Fruit fly (Drosophila melanogaster) whole organism, embryonic: ENCODE measurements around the gene CG5050.
A peak's percentile ranks its signal among the peaks of the same experiment; 100 is the strongest.

ENCODE experiments used
- BEAF-32 ChIP-seq: fragments of 200-800 bp; sonication (Bioruptor generic); optimal IDR thresholded peaks from 3 replicates; lab custom pipeline; 2017; ENCODE audit warnings: missing biosample characterization, missing genetic modification characterization, mild to moderate bottlenecking, moderate library complexity, missing genetic modification reagents
- Bgb ChIP-seq: fragments of 200-800 bp; sonication (Bioruptor generic); IDR thresholded peaks from 2 replicates; pipeline ENCODE4 v1.3.6; 2022; ENCODE audit warnings: missing biosample characterization, missing genetic modification characterization; ENCODE audit not compliant: partially characterized antibody
- CG10267 ChIP-seq: fragments of 200-800 bp; sonication (Bioruptor generic); optimal IDR thresholded peaks from 2 replicates; lab custom pipeline; 2018; ENCODE audit warnings: missing biosample characterization, mild to moderate bottlenecking, missing genetic modification characterization, moderate library complexity
- CG12219 ChIP-seq: fragments of 200-800 bp; sonication (Bioruptor generic); optimal IDR thresholded peaks from 3 replicates; lab custom pipeline; 2018; ENCODE audit warnings: missing biosample characterization, mild to moderate bottlenecking, missing genetic modification characterization
- CG12391 ChIP-seq: fragments of 200-800 bp; sonication (Bioruptor generic); optimal IDR thresholded peaks from 3 replicates; lab custom pipeline; 2018; ENCODE audit warnings: missing biosample characterization, mild to moderate bottlenecking, missing genetic modification characterization, moderate library complexity
- CG13287 ChIP-seq: fragments of 200-800 bp; sonication (Bioruptor generic); IDR thresholded peaks from 2 replicates; pipeline ENCODE4 v1.3.6; 2022; ENCODE audit warnings: missing biosample characterization, missing genetic modification characterization; ENCODE audit not compliant: partially characterized antibody
- CG13296 ChIP-seq: fragments of 200-800 bp; sonication (Bioruptor generic); optimal IDR thresholded peaks from 3 replicates; lab custom pipeline; 2018; ENCODE audit warnings: missing biosample characterization, mild to moderate bottlenecking, missing genetic modification characterization
- CG13424 ChIP-seq: fragments of 200-800 bp; sonication (Bioruptor generic); optimal IDR thresholded peaks from 2 replicates; lab custom pipeline; 2019; ENCODE audit warnings: missing biosample characterization, mild to moderate bottlenecking, missing genetic modification characterization, moderate library complexity
- CG1602 ChIP-seq: fragments of 200-800 bp; sonication (Bioruptor generic); optimal IDR thresholded peaks from 3 replicates; lab custom pipeline; 2016; ENCODE audit warnings: missing biosample characterization, missing genetic modification characterization
- CG16779 ChIP-seq: fragments of 200-800 bp; sonication (Bioruptor generic); IDR thresholded peaks from 2 replicates; pipeline ENCODE4 v1.3.6; 2022; ENCODE audit warnings: missing biosample characterization, missing genetic modification characterization
- CG16813 ChIP-seq: fragments of 200-800 bp; sonication (Bioruptor generic); IDR thresholded peaks from 3 replicates; pipeline ENCODE4 v1.3.6; 2022; ENCODE audit warnings: missing biosample characterization, missing genetic modification characterization; ENCODE audit not compliant: partially characterized antibody
- CG17385 ChIP-seq: fragments of 200-800 bp; sonication (Bioruptor generic); optimal IDR thresholded peaks from 3 replicates; lab custom pipeline; 2018; ENCODE audit warnings: missing biosample characterization, mild to moderate bottlenecking, missing genetic modification characterization
- CG18262 ChIP-seq: fragments of 200-800 bp; optimal IDR thresholded peaks from 3 replicates; lab custom pipeline; 2019; ENCODE audit warnings: missing biosample characterization, mild to moderate bottlenecking, missing genetic modification characterization, moderate library complexity
- CG2199 ChIP-seq: fragments of 200-800 bp; sonication (Bioruptor generic); IDR thresholded peaks from 3 replicates; pipeline ENCODE4 v1.3.6; 2022; ENCODE audit warnings: missing biosample characterization, missing genetic modification characterization
- CG3995 ChIP-seq: fragments of 200-800 bp; sonication (Bioruptor generic); optimal IDR thresholded peaks from 3 replicates; lab custom pipeline; 2016; ENCODE audit warnings: missing biosample characterization, missing genetic modification characterization
- CG4360 ChIP-seq: fragments of 200-800 bp; sonication (Bioruptor generic); IDR thresholded peaks from 2 replicates; pipeline ENCODE4 v1.3.6; 2022; ENCODE audit warnings: missing biosample characterization, missing genetic modification characterization
- CG7745 ChIP-seq: fragments of 200-800 bp; sonication (Bioruptor generic); optimal IDR thresholded peaks from 2 replicates; lab custom pipeline; 2018; ENCODE audit warnings: missing biosample characterization, mild to moderate bottlenecking, missing genetic modification characterization, moderate library complexity
- CG7839 ChIP-seq: fragments of 200-800 bp; sonication (Bioruptor generic); optimal IDR thresholded peaks from 3 replicates; lab custom pipeline; 2018; ENCODE audit warnings: missing biosample characterization, mild to moderate bottlenecking, missing genetic modification characterization, moderate library complexity
- CG8290 ChIP-seq, 3 experiments: fragments of 200-800 bp; sonication (Bioruptor generic); optimal IDR thresholded peaks; 2 replicates each; lab custom pipeline; 2016 to 2019; ENCODE audit warnings: missing biosample characterization in 3 of 3, missing genetic modification characterization in 3 of 3, mild to moderate bottlenecking in 2 of 3, moderate library complexity in 1 of 3
- CG8765 ChIP-seq: fragments of 200-800 bp; sonication (Bioruptor generic); IDR thresholded peaks from 2 replicates; pipeline ENCODE4 v1.3.6; 2022; ENCODE audit warnings: missing biosample characterization, missing genetic modification characterization
- D ChIP-seq, 2 experiments: fragments of 200-800 bp in 1 of 2; fragments of >200 bp in 1 of 2; sonication (Bioruptor generic) in 1 of 2; optimal IDR thresholded peaks; 2 replicates in 1 of 2; 3 replicates in 1 of 2; lab custom pipeline; 2017; ENCODE audit warnings: mild to moderate bottlenecking in 1 of 2, missing biosample characterization in 1 of 2, missing genetic modification characterization in 1 of 2, missing genetic modification reagents in 1 of 2
- Gsc ChIP-seq: fragments of 200-800 bp; sonication (Bioruptor generic); IDR thresholded peaks from 2 replicates; pipeline ENCODE4 v1.3.6; 2022; ENCODE audit warnings: missing biosample characterization, missing genetic modification characterization
- Hr3 ChIP-seq: fragments of 200-800 bp; sonication (Bioruptor generic); optimal IDR thresholded peaks from 3 replicates; lab custom pipeline; 2016; ENCODE audit warnings: missing biosample characterization, missing genetic modification characterization
- Lhr ChIP-seq: fragments of 200-800 bp; sonication (Bioruptor generic); optimal IDR thresholded peaks from 3 replicates; lab custom pipeline; 2017; ENCODE audit warnings: mild to moderate bottlenecking, missing biosample characterization, missing genetic modification reagents, missing genetic modification characterization
- MBD-R2 ChIP-seq: fragments of 200-800 bp; sonication (Bioruptor generic); IDR thresholded peaks from 2 replicates; pipeline ENCODE4 v1.3.6; 2022; ENCODE audit warnings: missing biosample characterization, missing genetic modification characterization
- Med ChIP-seq: fragments of 200-800 bp; sonication (Bioruptor generic); peaks from one replicate; lab custom pipeline; 2016; ENCODE audit warnings: missing biosample characterization, missing genetic modification characterization, mild to moderate bottlenecking, inconsistent platforms, moderate library complexity
- Opbp ChIP-seq: fragments of 200-800 bp; sonication (Bioruptor generic); IDR thresholded peaks from 3 replicates; pipeline ENCODE4 v1.3.6; 2022; ENCODE audit warnings: missing biosample characterization, missing genetic modification characterization; ENCODE audit not compliant: partially characterized antibody
- Sry-δ ChIP-seq: fragments of 200-800 bp; sonication (Bioruptor generic); optimal IDR thresholded peaks from 2 replicates; lab custom pipeline; 2016; ENCODE audit warnings: missing biosample characterization, missing genetic modification characterization
- Tbp ChIP-seq: fragments of >200 bp; optimal IDR thresholded peaks from 2 replicates; lab custom pipeline; 2018; ENCODE audit warnings: missing biosample characterization, missing genetic modification characterization
- Trl ChIP-seq, 3 experiments: fragments of >200 bp in 2 of 3; fragments of 200-800 bp in 1 of 3; sonication (Bioruptor generic) in 1 of 3; optimal IDR thresholded peaks; 2 replicates in 1 of 3; 3 replicates in 2 of 3; lab custom pipeline; 2016 to 2017; ENCODE audit warnings: missing biosample characterization in 1 of 3, missing genetic modification characterization in 1 of 3
- ab ChIP-seq: fragments of 200-800 bp; sonication (Bioruptor generic); optimal IDR thresholded peaks from 2 replicates; lab custom pipeline; 2016; ENCODE audit warnings: missing biosample characterization, missing genetic modification characterization
- amos ChIP-seq: fragments of 200-800 bp; sonication (Bioruptor generic); IDR thresholded peaks from 2 replicates; pipeline ENCODE4 v1.3.6; 2022; ENCODE audit warnings: missing biosample characterization, missing genetic modification characterization; ENCODE audit not compliant: partially characterized antibody
- bsh ChIP-seq, 2 experiments: fragments of 200-800 bp; sonication (Bioruptor generic); optimal IDR thresholded peaks; 2 replicates each; lab custom pipeline; 2017 to 2018; ENCODE audit warnings: mild to moderate bottlenecking in 2 of 2, missing biosample characterization in 2 of 2, missing genetic modification characterization in 2 of 2, moderate library complexity in 1 of 2
- caup ChIP-seq: fragments of 200-800 bp; sonication (Bioruptor generic); optimal IDR thresholded peaks from 3 replicates; lab custom pipeline; 2017; ENCODE audit warnings: missing biosample characterization, mild to moderate bottlenecking, missing genetic modification characterization, moderate library complexity; ENCODE audit not compliant: severe bottlenecking
- dmrt99B ChIP-seq: fragments of 200-800 bp; sonication (Bioruptor generic); optimal IDR thresholded peaks from 2 replicates; lab custom pipeline; 2018; ENCODE audit warnings: missing biosample characterization, mild to moderate bottlenecking, missing genetic modification characterization, moderate library complexity
- emc ChIP-seq: fragments of 200-800 bp; sonication (Bioruptor generic); optimal IDR thresholded peaks from 2 replicates; lab custom pipeline; 2016; ENCODE audit warnings: missing biosample characterization, missing genetic modification characterization
- gfzf ChIP-seq: fragments of 200-800 bp; sonication (Bioruptor generic); optimal IDR thresholded peaks from 2 replicates; lab custom pipeline; 2016; ENCODE audit warnings: missing biosample characterization, mild to moderate bottlenecking, missing genetic modification characterization, moderate library complexity
- hth ChIP-seq: fragments of >200 bp; optimal IDR thresholded peaks from 2 replicates; lab custom pipeline; 2017; ENCODE audit warnings: inconsistent platforms
- lmd ChIP-seq: fragments of 200-800 bp; sonication (Bioruptor generic); IDR thresholded peaks from 2 replicates; pipeline ENCODE4 v1.3.6; 2022; ENCODE audit warnings: missing biosample characterization, missing genetic modification characterization
- odd ChIP-seq: fragments of 200-800 bp; sonication (Bioruptor generic); optimal IDR thresholded peaks from 2 replicates; lab custom pipeline; 2017; ENCODE audit warnings: missing biosample characterization, mild to moderate bottlenecking, missing genetic modification characterization
- pzg ChIP-seq: fragments of 200-800 bp; sonication (Bioruptor generic); optimal IDR thresholded peaks from 3 replicates; lab custom pipeline; 2018; ENCODE audit warnings: missing biosample characterization, mild to moderate bottlenecking, missing genetic modification characterization, moderate library complexity
- ro ChIP-seq: fragments of 200-800 bp; sonication (Bioruptor generic); IDR thresholded peaks from 2 replicates; pipeline ENCODE4 v1.3.6; 2022; ENCODE audit warnings: missing biosample characterization, missing genetic modification characterization
- scrt ChIP-seq: fragments of 200-800 bp; sonication (Bioruptor generic); optimal IDR thresholded peaks from 2 replicates; lab custom pipeline; 2018; ENCODE audit warnings: missing biosample characterization, mild to moderate bottlenecking, missing genetic modification characterization, moderate library complexity
- stc ChIP-seq: fragments of 200-800 bp; sonication (Bioruptor generic); IDR thresholded peaks from 2 replicates; pipeline ENCODE4 v1.3.6; 2022; ENCODE audit warnings: missing biosample characterization, missing genetic modification characterization
- zen2 ChIP-seq: fragments of 200-800 bp; sonication (Bioruptor generic); IDR thresholded peaks from 3 replicates; pipeline ENCODE4 v1.3.6; 2022; ENCODE audit warnings: missing biosample characterization, missing genetic modification characterization; ENCODE audit not compliant: partially characterized antibody

Gene CG5050

DNA sequence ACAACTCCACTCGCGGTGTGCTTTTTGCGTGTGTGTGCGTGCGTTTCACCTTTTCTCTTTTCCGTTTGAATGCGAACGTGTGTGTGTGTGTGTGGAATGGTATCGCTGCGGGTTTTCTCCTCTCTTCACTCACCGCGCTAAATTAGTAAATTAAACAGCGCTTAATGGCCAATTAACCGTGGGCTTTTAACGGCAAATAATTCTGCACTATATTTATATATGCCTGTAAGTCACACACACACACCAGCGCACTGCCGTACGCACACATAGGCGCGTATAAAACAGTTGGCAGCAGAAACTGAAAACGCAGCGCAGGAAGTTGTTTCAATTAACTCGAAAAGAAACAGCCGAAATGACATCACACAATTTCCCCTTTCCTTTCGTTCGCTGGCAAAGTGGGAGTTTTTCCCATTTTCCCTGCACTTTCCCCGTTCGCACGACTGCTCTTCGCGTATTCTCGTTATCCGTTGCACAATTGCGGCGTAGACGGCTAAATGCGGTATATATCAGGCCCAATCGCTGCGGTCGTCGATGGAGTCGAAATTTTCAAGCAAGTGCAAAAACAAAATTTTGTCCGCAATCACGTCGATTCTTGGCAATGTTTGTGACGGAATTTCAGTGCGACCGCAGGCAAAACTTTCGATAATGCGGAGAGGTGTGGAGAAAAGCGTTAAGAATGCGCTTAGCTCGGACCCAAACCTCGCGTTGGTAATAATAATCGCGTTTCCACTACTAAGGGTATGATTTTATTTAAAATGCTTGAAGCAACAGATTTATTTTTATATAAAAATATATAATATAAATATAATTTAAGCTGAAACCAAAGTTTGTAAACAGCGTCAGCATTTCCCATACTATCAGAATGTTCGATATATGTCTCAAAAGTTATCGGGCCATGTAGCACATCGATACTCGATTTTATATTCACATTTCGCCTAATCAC is 20.1 kb downstream of the CG5050 start, which contains the start of gene BicD (continued):
- TF ChIP-seq CG13296 (GFP tag; lab: Kevin White, UChicago), result peak; percentile 24
- peak; percentile 31 for TF ChIP-seq odd (GFP tag; lab: Kevin White, UChicago)
- TF ChIP-seq CG3995 (GFP tag; lab: Kevin White, UChicago), result peak; percentile 7
- TF ChIP-seq hth (lab: Kevin White, UChicago), result no peak
- peak; percentile 90 for TF ChIP-seq gfzf (GFP tag; lab: Kevin White, UChicago)
- TF ChIP-seq CG4360 (GFP tag; lab: Robert Waterston, UW), result no peak
- TF ChIP-seq CG13424 (tag; lab: Kevin White, UChicago), result peak; percentile 4
- TF ChIP-seq MBD-R2 (GFP tag; lab: Robert Waterston, UW), result peak; percentile 52
- TF ChIP-seq amos (GFP tag; lab: Robert Waterston, UW), result peak; percentile 62
- peak; percentile 22 for TF ChIP-seq scrt (GFP tag; lab: Kevin White, UChicago)
- TF ChIP-seq CG16813, result peak; percentile 66
- peak; percentile 2 for TF ChIP-seq Hr3 (GFP tag; lab: Kevin White, UChicago)
- TF ChIP-seq CG13287 (GFP tag; lab: Robert Waterston, UW), result peak; percentile 78
- no peak for TF ChIP-seq dmrt99B (tag; lab: Kevin White, UChicago)
- TF ChIP-seq Opbp (GFP tag; lab: Robert Waterston, UW), result peak; percentile 49; the same call in 1 of the 3 replicates
- peak; percentile 84 for TF ChIP-seq CG8290 (GFP tag; optimal IDR thresholded peaks at IDR 0.05; lab: Kevin White, UChicago)
- peak in 1 of 2 experiments; percentile 69 for TF ChIP-seq CG8290 (tag; optimal IDR thresholded peaks at IDR 0.05; lab: Kevin White, UChicago)
- peak; percentile 11 for TF ChIP-seq CG18262 (tag; lab: Kevin White, UChicago)
- peak; percentile 50; the same call in 1 of the 3 replicates for TF ChIP-seq zen2 (GFP tag; lab: Robert Waterston, UW)
- TF ChIP-seq Sry-δ (GFP tag; lab: Kevin White, UChicago), result peak; percentile 56
- TF ChIP-seq ab, result no peak
- TF ChIP-seq CG7839 (tag; lab: Kevin White, UChicago), result no peak
- no peak for TF ChIP-seq CG8765
- TF ChIP-seq pzg (GFP tag; lab: Kevin White, UChicago), result peak; percentile 88
- no peak for TF ChIP-seq emc (GFP tag; lab: Kevin White, UChicago)
- no peak for TF ChIP-seq ro (GFP tag; lab: Robert Waterston, UW)
- peak; percentile 72 for TF ChIP-seq Lhr
- peak; percentile 9 for TF ChIP-seq CG7745
- TF ChIP-seq stc (GFP tag; lab: Robert Waterston, UW), result no peak
- peak; percentile 56 for TF ChIP-seq Bgb (GFP tag; lab: Robert Waterston, UW)
- no peak for TF ChIP-seq CG16779 (GFP tag; lab: Robert Waterston, UW)
- peak; percentile 1 for TF ChIP-seq caup (GFP tag; lab: Kevin White, UChicago)
- TF ChIP-seq CG12391 (tag; lab: Kevin White, UChicago), result peak; percentile 53
- TF ChIP-seq Med, result peak; percentile 76
- TF ChIP-seq CG12219 (GFP tag; lab: Kevin White, UChicago), result no peak
- peak; percentile 46 for TF ChIP-seq D (optimal IDR thresholded peaks at IDR 0.05; lab: Kevin White, UChicago)
- TF ChIP-seq D (GFP tag; optimal IDR thresholded peaks at IDR 0.05; lab: Kevin White, UChicago), result no peak
- TF ChIP-seq bsh (GFP tag; optimal IDR thresholded peaks at IDR 0.05; lab: Kevin White, UChicago), result peak in 1 of 2 experiments; percentile 0
- TF ChIP-seq Trl (optimal IDR thresholded peaks at IDR 0.05; lab: Kevin White, UChicago), result peak in 1 of 2 experiments; percentile 17
- no peak for TF ChIP-seq Trl (GFP tag; optimal IDR thresholded peaks at IDR 0.05; lab: Kevin White, UChicago)
- TF ChIP-seq lmd (GFP tag; lab: Robert Waterston, UW), result no peak
- peak; percentile 72 for TF ChIP-seq BEAF-32 (GFP tag; lab: Kevin White, UChicago)
- peak; percentile 69 for TF ChIP-seq CG10267 (tag; lab: Kevin White, UChicago)
- TF ChIP-seq Tbp, result no peak
- TF ChIP-seq CG17385 (GFP tag; lab: Kevin White, UChicago), result peak; percentile 29
- TF ChIP-seq CG1602 (GFP tag; lab: Kevin White, UChicago), result no peak
- no peak for TF ChIP-seq Gsc
- TF ChIP-seq CG2199 (GFP tag; lab: Robert Waterston, UW), result 0 out of 3 replicates have a peak, but pooled peaks have one; percentile 26
